Worm (Caenorhabditis elegans) whole organism, late embryonic: ENCODE measurements around the gene T05B4.12.

ENCODE experiments used
- T23F11.4 ChIP-seq: fragments of 200-800 bp; sonication (Bioruptor generic); optimal IDR thresholded peaks from 2 replicates; lab custom pipeline; 2018; ENCODE audit warnings: mild to moderate bottlenecking, missing genetic modification characterization, missing compliant biosample characterization
- Y22D7AL.16 ChIP-seq: sonication (generic microtip); optimal IDR thresholded peaks from 2 replicates; lab custom pipeline; 2016; ENCODE audit warnings: missing genetic modification characterization, missing compliant biosample characterization
- ahr-1 ChIP-seq: sonication (generic microtip); optimal IDR thresholded peaks from 2 replicates; lab custom pipeline; 2016; ENCODE audit warnings: missing genetic modification characterization, missing compliant biosample characterization
- ama-1 ChIP-seq: fragments of 150-350 bp; optimal IDR thresholded peaks from 2 replicates; lab custom pipeline; 2014
- ceh-18 ChIP-seq: sonication (generic microtip); optimal IDR thresholded peaks from 2 replicates; lab custom pipeline; 2016; ENCODE audit warnings: missing genetic modification characterization, missing compliant biosample characterization
- ceh-22 ChIP-seq: sonication (generic microtip); optimal IDR thresholded peaks from 2 replicates; lab custom pipeline; 2017; ENCODE audit warnings: missing biosample characterization, missing genetic modification characterization
- ceh-24 ChIP-seq: sonication (generic microtip); optimal IDR thresholded peaks from 2 replicates; lab custom pipeline; 2016; ENCODE audit warnings: mild to moderate bottlenecking, missing genetic modification characterization, missing compliant biosample characterization
- ceh-45 ChIP-seq: fragments of 200-800 bp; sonication (Bioruptor generic); IDR thresholded peaks from 2 replicates; pipeline ENCODE4 v1.3.6; 2022; ENCODE audit warnings: missing genetic modification reagents, missing genetic modification characterization, missing compliant biosample characterization
- ceh-9 ChIP-seq: sonication (generic microtip); optimal IDR thresholded peaks from 2 replicates; lab custom pipeline; 2016; ENCODE audit warnings: mild to moderate bottlenecking, missing genetic modification characterization, inconsistent platforms, missing compliant biosample characterization
- che-1 ChIP-seq: sonication (generic microtip); optimal IDR thresholded peaks from 2 replicates; lab custom pipeline; 2016; ENCODE audit warnings: mild to moderate bottlenecking, missing genetic modification characterization, missing compliant biosample characterization
- dmd-4 ChIP-seq: sonication (generic microtip); optimal IDR thresholded peaks from 2 replicates; lab custom pipeline; 2016; ENCODE audit warnings: borderline replicate concordance, missing genetic modification characterization, missing compliant biosample characterization
- elt-2 ChIP-seq: sonication (generic microtip); optimal IDR thresholded peaks from 2 replicates; lab custom pipeline; 2016; ENCODE audit warnings: missing genetic modification reagents, missing genetic modification characterization, missing compliant biosample characterization
- elt-4 ChIP-seq: sonication (generic microtip); optimal IDR thresholded peaks from 2 replicates; lab custom pipeline; 2016; ENCODE audit warnings: missing genetic modification characterization, missing compliant biosample characterization
- eyg-1 ChIP-seq: sonication (generic microtip); optimal IDR thresholded peaks from 2 replicates; lab custom pipeline; 2016; ENCODE audit warnings: missing genotype, missing genetic modification characterization, missing compliant biosample characterization
- hlh-13 ChIP-seq: fragments of 200-800 bp; sonication (Bioruptor generic); optimal IDR thresholded peaks from 2 replicates; lab custom pipeline; 2018; ENCODE audit warnings: mild to moderate bottlenecking, missing genetic modification characterization, missing compliant biosample characterization
- hlh-15 ChIP-seq: sonication (generic microtip); optimal IDR thresholded peaks from 2 replicates; lab custom pipeline; 2016; ENCODE audit warnings: missing genetic modification characterization, missing compliant biosample characterization
- hlh-30 ChIP-seq: sonication (generic microtip); optimal IDR thresholded peaks from 2 replicates; lab custom pipeline; 2017; ENCODE audit warnings: antibody characterized with exemption, missing genetic modification characterization, missing compliant biosample characterization; ENCODE audit not compliant: insufficient read depth
- hlh-8 ChIP-seq: sonication (generic microtip); optimal IDR thresholded peaks from 2 replicates; lab custom pipeline; 2016; ENCODE audit warnings: missing genotype, missing genetic modification characterization, missing compliant biosample characterization
- madf-2 ChIP-seq: sonication (generic microtip); optimal IDR thresholded peaks from 2 replicates; lab custom pipeline; 2017; ENCODE audit warnings: missing genetic modification characterization, missing compliant biosample characterization
- nhr-11 ChIP-seq: fragments of 150-350 bp; optimal IDR thresholded peaks from 2 replicates; lab custom pipeline; 2014; ENCODE audit warnings: missing biosample characterization, missing genetic modification characterization
- nhr-232 ChIP-seq: sonication (generic microtip); optimal IDR thresholded peaks from 2 replicates; lab custom pipeline; 2016; ENCODE audit warnings: missing genetic modification characterization, missing compliant biosample characterization
- npax-4 ChIP-seq: sonication (generic microtip); optimal IDR thresholded peaks from 2 replicates; lab custom pipeline; 2016; ENCODE audit warnings: missing genetic modification characterization, missing compliant biosample characterization
- odd-2 ChIP-seq: sonication (generic microtip); optimal IDR thresholded peaks from 2 replicates; lab custom pipeline; 2017; ENCODE audit warnings: antibody characterized with exemption, mild to moderate bottlenecking, missing genetic modification characterization, missing compliant biosample characterization
- pag-3 ChIP-seq: sonication (generic microtip); optimal IDR thresholded peaks from 2 replicates; lab custom pipeline; 2016; ENCODE audit warnings: missing compliant biosample characterization, missing genetic modification characterization, borderline replicate concordance
- pat-9 ChIP-seq: fragments of 200-800 bp; sonication (Bioruptor generic); optimal IDR thresholded peaks from 2 replicates; lab custom pipeline; 2018; ENCODE audit warnings: mild to moderate bottlenecking, missing genetic modification characterization, moderate library complexity, missing compliant biosample characterization
- pax-1 ChIP-seq: fragments of 150-350 bp; optimal IDR thresholded peaks from 2 replicates; lab custom pipeline; 2014; ENCODE audit warnings: missing biosample characterization, missing genetic modification characterization
- pqm-1 ChIP-seq: sonication (generic microtip); optimal IDR thresholded peaks from 2 replicates; lab custom pipeline; 2016; ENCODE audit warnings: missing genetic modification characterization, missing compliant biosample characterization
- pros-1 ChIP-seq: fragments of 150-350 bp; optimal IDR thresholded peaks from 2 replicates; lab custom pipeline; 2014; ENCODE audit warnings: missing biosample characterization, missing genetic modification reagents, missing genetic modification characterization
- ref-2 ChIP-seq: sonication (generic microtip); optimal IDR thresholded peaks from 2 replicates; lab custom pipeline; 2016; ENCODE audit warnings: missing genetic modification characterization, missing compliant biosample characterization
- rnt-1 ChIP-seq: sonication (generic microtip); optimal IDR thresholded peaks from 2 replicates; lab custom pipeline; 2016; ENCODE audit warnings: missing genetic modification characterization, missing compliant biosample characterization
- sdc-2 ChIP-seq: sonication (generic microtip); optimal IDR thresholded peaks from 2 replicates; lab custom pipeline; 2016; ENCODE audit warnings: missing genotype, missing genetic modification characterization, missing compliant biosample characterization
- syd-9 ChIP-seq: sonication (generic microtip); optimal IDR thresholded peaks from 2 replicates; lab custom pipeline; 2016; ENCODE audit warnings: mild to moderate bottlenecking, missing genetic modification characterization, moderate library complexity, missing compliant biosample characterization
- tbx-2 ChIP-seq: sonication (generic microtip); optimal IDR thresholded peaks from 2 replicates; lab custom pipeline; 2016; ENCODE audit warnings: missing genetic modification characterization, missing compliant biosample characterization
- tbx-7 ChIP-seq: sonication (generic microtip); optimal IDR thresholded peaks from 2 replicates; lab custom pipeline; 2016; ENCODE audit warnings: missing genotype, missing genetic modification characterization, missing compliant biosample characterization
- unc-55 ChIP-seq: sonication (generic microtip); optimal IDR thresholded peaks from 2 replicates; lab custom pipeline; 2017; ENCODE audit warnings: missing biosample characterization, missing genetic modification reagents, missing genetic modification characterization
- zip-5 ChIP-seq: sonication (generic microtip); optimal IDR thresholded peaks from 2 replicates; lab custom pipeline; 2016; ENCODE audit warnings: missing genetic modification characterization, missing compliant biosample characterization
- ztf-16 ChIP-seq: sonication (generic microtip); optimal IDR thresholded peaks from 2 replicates; lab custom pipeline; 2017; ENCODE audit warnings: missing genetic modification characterization, missing compliant biosample characterization

The T05B4.12 gene

DNA sequence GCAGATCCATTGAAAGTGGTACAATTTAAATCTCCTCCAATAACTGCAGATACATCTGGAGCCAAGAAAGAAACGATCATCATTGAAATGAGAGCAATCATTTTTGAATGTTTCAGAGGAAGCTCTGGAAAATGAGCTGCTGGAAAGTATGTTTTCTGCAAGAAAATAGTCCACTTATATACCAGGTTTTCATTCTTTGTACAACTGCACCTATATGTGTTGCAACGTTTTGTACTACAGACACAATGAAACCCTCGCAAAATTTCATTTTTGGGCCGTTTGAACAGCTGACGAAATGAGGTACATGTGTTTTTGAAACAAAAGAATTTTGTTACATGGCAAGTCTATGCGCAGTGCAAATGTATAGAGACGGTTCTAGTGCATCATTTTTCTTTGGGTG, 7.5 kb downstream of the T05B4.12 start, which contains the start of gene T05B4.9:
T05B4.9 (minus strand) TSS at position 101 of the 400 bp plus-strand sequence.
- no peak for TF ChIP-seq zip-5 (tag; lab: Kevin White, UChicago)
- no peak for TF ChIP-seq hlh-30
- TF ChIP-seq unc-55 = no peak
- no peak for TF ChIP-seq tbx-2
- TF ChIP-seq pag-3 (tag; lab: Kevin White, UChicago) = no peak
- TF ChIP-seq pros-1 (tag; lab: Kevin White, UChicago) = no peak
- TF ChIP-seq T23F11.4 (GFP tag; lab: Kevin White, UChicago) = no peak
- no peak for TF ChIP-seq syd-9 (tag; lab: Kevin White, UChicago)
- no peak for TF ChIP-seq ceh-18 (tag; lab: Kevin White, UChicago)
- TF ChIP-seq Y22D7AL.16 (tag; lab: Kevin White, UChicago) = no peak
- TF ChIP-seq elt-2 (tag; lab: Kevin White, UChicago) = no peak
- no peak for TF ChIP-seq dmd-4 (tag; lab: Kevin White, UChicago)
- no peak for TF ChIP-seq ceh-45 (GFP tag; lab: Robert Waterston, UW)
- TF ChIP-seq ceh-24 (tag; lab: Kevin White, UChicago) = no peak
- no peak for TF ChIP-seq madf-2
- TF ChIP-seq odd-2 (tag; lab: Kevin White, UChicago) = no peak
- no peak for TF ChIP-seq pqm-1 (tag; lab: Kevin White, UChicago)
- TF ChIP-seq nhr-11 = no peak
- TF ChIP-seq, all 69 proteins: peak for 0

DNA sequence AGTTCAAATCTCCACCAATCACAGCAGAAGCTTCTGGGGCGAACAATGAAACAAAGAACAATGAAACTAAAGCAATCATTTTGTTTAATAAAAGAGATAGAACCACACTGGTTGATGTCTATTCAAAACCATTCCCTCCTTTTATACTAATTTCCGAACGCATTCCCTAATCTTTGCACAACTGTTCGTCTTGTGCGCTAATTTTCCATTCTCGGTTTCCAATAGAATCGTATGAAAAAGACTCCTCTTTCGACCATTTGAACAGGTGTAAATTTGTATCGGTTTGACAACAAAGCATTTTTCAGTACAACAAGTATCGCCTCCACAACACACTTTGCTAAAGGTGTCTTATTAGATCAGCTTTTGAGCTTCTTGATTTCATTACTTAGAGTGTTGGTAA, 9.8 kb downstream of the T05B4.12 start, which contains the start of gene T05B4.8:
T05B4.8 (minus strand) TSS at position 101 of the 400 bp plus-strand sequence.
- TF ChIP-seq eyg-1 (tag; lab: Kevin White, UChicago) (no peak), hlh-15 (tag; lab: Kevin White, UChicago) (no peak), ahr-1 (no peak), ceh-18 (tag; lab: Kevin White, UChicago) (no peak), npax-4 (tag; lab: Kevin White, UChicago) (no peak), sdc-2 (tag; lab: Kevin White, UChicago) (no peak), rnt-1 (no peak), zip-5 (tag; lab: Kevin White, UChicago) (no peak), ama-1 (lab: Kevin White, UChicago) (no peak), ceh-24 (tag; lab: Kevin White, UChicago) (no peak), Y22D7AL.16 (tag; lab: Kevin White, UChicago) (no peak), hlh-8 (tag; lab: Kevin White, UChicago) (no peak), elt-4 (tag; lab: Kevin White, UChicago) (no peak), pqm-1 (tag; lab: Kevin White, UChicago) (no peak), pros-1 (tag; lab: Kevin White, UChicago) (no peak), ceh-9 (tag; lab: Kevin White, UChicago) (no peak), nhr-232 (tag; lab: Kevin White, UChicago) (no peak), pax-1 (tag; lab: Kevin White, UChicago) (no peak), hlh-30 (no peak), hlh-13 (no peak)

DNA sequence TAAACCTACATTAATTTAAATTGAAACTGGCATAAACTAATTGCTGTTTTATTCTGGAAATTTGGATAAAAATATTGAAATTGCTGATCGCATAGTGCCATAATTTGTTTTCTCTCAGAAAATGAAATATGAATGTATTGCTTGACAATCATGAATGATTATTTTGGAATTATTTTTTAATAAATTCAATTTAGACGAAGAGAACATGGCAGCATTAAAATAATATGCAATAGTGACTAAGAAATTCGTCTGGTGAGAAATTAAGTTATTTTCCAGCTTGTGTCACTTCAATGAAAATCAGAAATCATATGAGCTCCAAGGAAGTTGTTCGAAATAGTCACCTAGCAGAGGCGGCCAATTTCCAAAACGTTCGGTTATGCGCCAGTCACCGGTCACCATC, 11.2 kb downstream of the T05B4.12 start, which contains the start of gene srw-133:
srw-133 (minus strand) TSS at position 101 of the 400 bp plus-strand sequence.
- TF ChIP-seq pat-9 (tag; lab: Kevin White, UChicago) = no peak
- no peak for TF ChIP-seq odd-2 (tag; lab: Kevin White, UChicago)
- TF ChIP-seq ceh-22 = no peak
- TF ChIP-seq che-1 = no peak
- no peak for TF ChIP-seq hlh-30
- TF ChIP-seq ztf-16 = no peak
- no peak for TF ChIP-seq madf-2

DNA sequence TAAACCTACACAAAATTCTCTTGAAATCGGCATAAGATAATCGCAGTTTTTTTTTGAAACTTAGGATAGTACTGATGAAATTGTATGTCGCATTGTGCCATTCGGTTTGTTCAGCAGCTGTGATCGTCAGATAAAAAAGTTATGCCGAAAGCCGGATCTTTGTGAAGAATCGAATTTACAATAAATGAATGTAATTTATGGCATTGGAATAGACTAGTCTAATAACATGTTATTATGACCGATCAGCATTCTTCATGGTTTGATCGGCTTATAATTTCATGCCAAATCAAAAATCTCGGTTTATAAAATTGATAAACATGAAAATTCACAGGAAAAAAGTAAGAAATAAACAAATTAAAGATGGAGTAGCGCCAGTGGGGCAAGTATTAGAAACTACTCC, 13.3 kb downstream of the T05B4.12 start, which contains the start of gene srw-134:
srw-134 (minus strand) TSS at position 101 of the 400 bp plus-strand sequence.
- TF ChIP-seq ref-2 (no peak), tbx-7 (no peak)
